Worm (Caenorhabditis elegans) whole organism, young adult: ENCODE measurements around the gene micu-1.

Experiments used
- B0035.1 ChIP-seq: sonication (generic microtip); optimal IDR thresholded peaks from 2 replicates; lab custom pipeline; 2016; ENCODE audit warnings: missing genetic modification characterization, mild to moderate bottlenecking, missing compliant biosample characterization, missing genotype, missing genetic modification reagents
- F22D6.2 ChIP-seq: sonication (generic microtip); optimal IDR thresholded peaks from 2 replicates; lab custom pipeline; 2016; ENCODE audit warnings: mild to moderate bottlenecking, missing genetic modification characterization, missing compliant biosample characterization
- F39B2.1 ChIP-seq: fragments of 200-800 bp; sonication (Bioruptor generic); IDR thresholded peaks from 2 replicates; pipeline ENCODE4 v1.3.6; 2022; ENCODE audit warnings: missing genetic modification reagents, missing genetic modification characterization, missing compliant biosample characterization
- F49E8.2 ChIP-seq: sonication (generic microtip); optimal IDR thresholded peaks from 3 replicates; lab custom pipeline; 2017; ENCODE audit warnings: missing genetic modification characterization, mild to moderate bottlenecking, missing compliant biosample characterization, antibody characterized with exemption, moderate library complexity; ENCODE audit not compliant: insufficient read depth
- F52B5.7 ChIP-seq: sonication (generic microtip); optimal IDR thresholded peaks from 2 replicates; lab custom pipeline; 2016; ENCODE audit warnings: mild to moderate bottlenecking, missing genetic modification characterization, missing compliant biosample characterization
- Y53F4B.3 ChIP-seq: fragments of 200-800 bp; sonication (Bioruptor generic); IDR thresholded peaks from 2 replicates; pipeline ENCODE4 v1.3.6; 2022; ENCODE audit warnings: missing genetic modification reagents, missing genetic modification characterization, missing compliant biosample characterization
- Y53G8AR.9 ChIP-seq: fragments of 200-800 bp; sonication (Bioruptor generic); conservative IDR thresholded peaks from 2 replicates; pipeline ENCODE4 v1.3.6; 2022; ENCODE audit warnings: missing genetic modification reagents, missing genetic modification characterization, missing compliant biosample characterization
- Y56A3A.18 ChIP-seq: fragments of 200-800 bp; sonication (Bioruptor generic); IDR thresholded peaks from 2 replicates; pipeline ENCODE4 v1.3.6; 2022; ENCODE audit warnings: missing genetic modification reagents, missing genetic modification characterization, missing compliant biosample characterization
- aptf-3 ChIP-seq: fragments of 200-800 bp; sonication (Bioruptor generic); IDR thresholded peaks from 2 replicates; pipeline ENCODE4 v1.3.6; 2022; ENCODE audit warnings: missing genetic modification characterization, missing compliant biosample characterization
- attf-6 ChIP-seq: fragments of 200-800 bp; sonication (Bioruptor generic); IDR thresholded peaks from 2 replicates; pipeline ENCODE4 v1.3.6; 2022; ENCODE audit warnings: missing genetic modification reagents, missing genetic modification characterization, missing compliant biosample characterization
- cebp-1 ChIP-seq, 2 experiments: fragments of 200-800 bp in 1 of 2; sonication (Bioruptor generic) in 1 of 2; sonication (generic microtip) in 1 of 2; IDR thresholded peaks in 1 of 2; optimal IDR thresholded peaks in 1 of 2; 2 replicates each; pipeline versions ENCODE4 v1.3.6 to Lab custom; 2017 to 2022; ENCODE audit warnings: missing compliant biosample characterization in 2 of 2, missing genetic modification characterization in 2 of 2, mild to moderate bottlenecking in 1 of 2, missing genetic modification reagents in 1 of 2, moderate library complexity in 1 of 2
- cebp-2 ChIP-seq: fragments of 200-800 bp; sonication (Bioruptor generic); IDR thresholded peaks from 2 replicates; pipeline ENCODE4 v1.3.6; 2022; ENCODE audit warnings: missing genetic modification characterization, missing compliant biosample characterization
- ceh-58 ChIP-seq: fragments of 200-800 bp; sonication (Bioruptor generic); IDR thresholded peaks from 2 replicates; pipeline ENCODE4 v1.3.6; 2022; ENCODE audit warnings: missing genetic modification characterization, missing compliant biosample characterization
- dox-1 ChIP-seq: fragments of 200-800 bp; sonication (Bioruptor generic); IDR thresholded peaks from 2 replicates; pipeline ENCODE4 v1.3.6; 2022; ENCODE audit warnings: missing genetic modification reagents, missing genetic modification characterization, missing compliant biosample characterization
- ekl-4 ChIP-seq: fragments of 200-800 bp; sonication (Bioruptor generic); IDR thresholded peaks from 2 replicates; pipeline ENCODE4 v1.3.6; 2022; ENCODE audit warnings: missing genetic modification reagents, missing genetic modification characterization, missing compliant biosample characterization
- ets-4 ChIP-seq: fragments of 200-800 bp; sonication (Bioruptor generic); optimal IDR thresholded peaks from 2 replicates; lab custom pipeline; 2018; ENCODE audit warnings: mild to moderate bottlenecking, missing genetic modification characterization, missing compliant biosample characterization
- fkh-3 ChIP-seq: sonication (generic microtip); optimal IDR thresholded peaks from 2 replicates; lab custom pipeline; 2016; ENCODE audit warnings: mild to moderate bottlenecking, missing genetic modification characterization, missing compliant biosample characterization
- gei-17 ChIP-seq: fragments of 200-800 bp; sonication (Bioruptor generic); optimal IDR thresholded peaks from 2 replicates; lab custom pipeline; 2018; ENCODE audit warnings: mild to moderate bottlenecking, missing genetic modification characterization, missing compliant biosample characterization
- madf-3 ChIP-seq: fragments of 200-800 bp; sonication (Bioruptor generic); IDR thresholded peaks from 2 replicates; pipeline ENCODE4 v1.3.6; 2022; ENCODE audit warnings: missing genetic modification reagents, missing genetic modification characterization, missing compliant biosample characterization
- madf-6 ChIP-seq: fragments of 200-800 bp; sonication (Bioruptor generic); IDR thresholded peaks from 2 replicates; pipeline ENCODE4 v1.3.6; 2022; ENCODE audit warnings: missing genetic modification reagents, missing genetic modification characterization, missing compliant biosample characterization
- mcd-1 ChIP-seq: fragments of 200-800 bp; sonication (Bioruptor generic); IDR thresholded peaks from 2 replicates; pipeline ENCODE4 v1.3.6; 2022; ENCODE audit warnings: missing genetic modification reagents, missing genetic modification characterization, missing compliant biosample characterization
- nfya-2 ChIP-seq: fragments of 200-800 bp; sonication (Bioruptor generic); IDR thresholded peaks from 2 replicates; pipeline ENCODE4 v1.3.6; 2022; ENCODE audit warnings: missing genetic modification reagents, missing genetic modification characterization, missing compliant biosample characterization
- nfyb-1 ChIP-seq: fragments of 200-800 bp; sonication (Bioruptor generic); IDR thresholded peaks from 2 replicates; pipeline ENCODE4 v1.3.6; 2022; ENCODE audit warnings: missing genetic modification reagents, missing genetic modification characterization, missing compliant biosample characterization
- nhr-27 ChIP-seq: fragments of 200-800 bp; sonication (Bioruptor generic); optimal IDR thresholded peaks from 2 replicates; lab custom pipeline; 2018; ENCODE audit warnings: mild to moderate bottlenecking, missing genetic modification characterization, moderate library complexity, missing compliant biosample characterization
- nhr-80 ChIP-seq: sonication (generic microtip); optimal IDR thresholded peaks from 2 replicates; lab custom pipeline; 2016; ENCODE audit warnings: missing genetic modification characterization, missing compliant biosample characterization
- rec-8 ChIP-seq, 2 experiments: sonication (generic microtip); optimal IDR thresholded peaks; 2 replicates each; lab custom pipeline; 2016; ENCODE audit warnings: mild to moderate bottlenecking in 2 of 2, missing genetic modification characterization in 2 of 2, missing genetic modification reagents in 2 of 2, missing genotype in 2 of 2, missing biosample characterization in 1 of 2, missing compliant biosample characterization in 1 of 2, moderate library complexity in 1 of 2
- repo-1 ChIP-seq: sonication (generic microtip); optimal IDR thresholded peaks from 2 replicates; lab custom pipeline; 2017; ENCODE audit warnings: mild to moderate bottlenecking, missing genetic modification characterization, missing compliant biosample characterization
- snpc-4 ChIP-seq, 5 experiments: fragments of 150-350 bp in 1 of 5; sonication (generic microtip) in 4 of 5; optimal IDR thresholded peaks; 2 replicates each; lab custom pipeline; 2014 to 2018; ENCODE audit warnings: missing genetic modification characterization in 5 of 5, missing biosample characterization in 3 of 5, antibody characterized with exemption in 2 of 5, mild to moderate bottlenecking in 2 of 5, missing compliant biosample characterization in 2 of 5, missing genotype in 2 of 5, moderate library complexity in 2 of 5, missing genetic modification reagents in 1 of 5
- tbp1 ChIP-seq: fragments of 200-800 bp; sonication (Bioruptor generic); optimal IDR thresholded peaks from 2 replicates; lab custom pipeline; 2018; ENCODE audit warnings: mild to moderate bottlenecking, missing genetic modification characterization, missing compliant biosample characterization
- unc-62 ChIP-seq: fragments of 150-350 bp; optimal IDR thresholded peaks from 2 replicates; lab custom pipeline; 2014; ENCODE audit warnings: missing biosample characterization, missing genetic modification reagents, missing genetic modification characterization
- zfh-2 ChIP-seq: fragments of 200-800 bp; sonication (Bioruptor generic); conservative IDR thresholded peaks from 2 replicates; pipeline ENCODE4 v1.3.6; 2022; ENCODE audit warnings: missing genetic modification reagents, missing genetic modification characterization, missing compliant biosample characterization
- zim-3 ChIP-seq: sonication (generic microtip); optimal IDR thresholded peaks from 2 replicates; lab custom pipeline; 2017; ENCODE audit warnings: mild to moderate bottlenecking, missing genetic modification characterization, moderate library complexity, missing compliant biosample characterization
- ztf-18 ChIP-seq: sonication (generic microtip); optimal IDR thresholded peaks from 2 replicates; lab custom pipeline; 2016; ENCODE audit warnings: missing genotype, mild to moderate bottlenecking, missing genetic modification characterization, missing compliant biosample characterization
- ztf-22 ChIP-seq: fragments of 200-800 bp; sonication (Bioruptor generic); optimal IDR thresholded peaks from 2 replicates; lab custom pipeline; 2018; ENCODE audit warnings: mild to moderate bottlenecking, missing genetic modification characterization, moderate library complexity, missing compliant biosample characterization
- ztf-25 ChIP-seq: fragments of 200-800 bp; sonication (Bioruptor generic); IDR thresholded peaks from 2 replicates; pipeline ENCODE4 v1.3.6; 2022; ENCODE audit warnings: missing genetic modification reagents, missing genetic modification characterization, missing compliant biosample characterization
- ztf-6 ChIP-seq: fragments of 200-800 bp; sonication (Bioruptor generic); IDR thresholded peaks from 2 replicates; pipeline ENCODE4 v1.3.6; 2022; ENCODE audit warnings: missing genetic modification reagents, missing genetic modification characterization, missing compliant biosample characterization

Gene micu-1

ce11 chrIV:13299648-13300047 lies 1.9 kb downstream of the micu-1 start:
- TF ChIP-seq dox-1 (GFP tag; lab: Robert Waterston, UW) (no peak), aptf-3 (GFP tag; lab: Robert Waterston, UW) (no peak), ets-4 (no peak), Y53F4B.3 (GFP tag; lab: Robert Waterston, UW) (no peak), unc-62 (GFP tag; lab: Kevin White, UChicago) (no peak)

- TF ChIP-seq mcd-1 (peak; percentile 62), zfh-2 (peak; percentile 66; the same call in 1 of the 2 replicates), madf-6 (GFP tag; lab: Robert Waterston, UW) (peak; percentile 47), ekl-4 (no peak), F52B5.7 (tag; lab: Kevin White, UChicago) (peak; percentile 2), F49E8.2 (tag; lab: Kevin White, UChicago) (peak; percentile 34), ceh-58 (GFP tag; lab: Robert Waterston, UW) (no peak), nfyb-1 (GFP tag; lab: Robert Waterston, UW) (0 out of 2 replicates have a peak, but pooled peaks have one; percentile 31), B0035.1 (tag; lab: Kevin White, UChicago) (no peak), fkh-3 (peak; percentile 35), ztf-6 (GFP tag; lab: Robert Waterston, UW) (no peak), zim-3 (tag; lab: Kevin White, UChicago) (peak; percentile 51), snpc-4 (GFP tag; optimal IDR thresholded peaks at IDR 0.05; lab: Kevin White, UChicago) (no peak), snpc-4 (tag; optimal IDR thresholded peaks at IDR 0.05; lab: Kevin White, UChicago) (peak in 1 of 4 experiments; percentile 45), ztf-25 (GFP tag; lab: Robert Waterston, UW) (0 out of 2 replicates have a peak, but pooled peaks have one; percentile 53), repo-1 (peak; percentile 62), attf-6 (0 out of 2 replicates have a peak, but pooled peaks have one; percentile 38), rec-8 (tag; optimal IDR thresholded peaks at IDR 0.05; lab: Kevin White, UChicago) (peak in 1 of 2 experiments; percentile 42), F22D6.2 (tag; lab: Kevin White, UChicago) (no peak), Y53G8AR.9 (GFP tag; lab: Robert Waterston, UW) (0 out of 2 replicates have a peak, but pooled peaks have one; percentile 26), madf-3 (GFP tag; lab: Robert Waterston, UW) (0 out of 2 replicates have a peak, but pooled peaks have one; percentile 72), gei-17 (GFP tag; lab: Kevin White, UChicago) (no peak), aptf-3 (GFP tag; lab: Robert Waterston, UW) (0 out of 2 replicates have a peak, but pooled peaks have one; percentile 16), ztf-22 (GFP tag; lab: Kevin White, UChicago) (no peak), cebp-2 (GFP tag; lab: Robert Waterston, UW) (no peak), nfya-2 (GFP tag; lab: Robert Waterston, UW) (0 out of 2 replicates have a peak, but pooled peaks have one; percentile 60)
- TF ChIP-seq, all 124 proteins: peak for 17
Observed at ce11 chrIV:13300109-13300508, 2.4 kb downstream of the micu-1 start, which contains the start of gene kdp-1. TSS of gene kdp-1 (plus strand) at chrIV:13300188.

ce11 chrIV:13300591-13300990 lies 2.9 kb downstream of the micu-1 start, which contains the start of gene csn-6:
TSS of gene csn-6 (plus strand) at chrIV:13300824.
- TF ChIP-seq cebp-1 (GFP tag; IDR thresholded peaks at IDR 0.05; lab: Robert Waterston, UW) (no peak), cebp-1 (tag; optimal IDR thresholded peaks at IDR 0.05; lab: Kevin White, UChicago) (peak; percentile 44), nhr-80 (tag; lab: Kevin White, UChicago) (no peak), F39B2.1 (no peak), snpc-4 (GFP tag; optimal IDR thresholded peaks at IDR 0.05; lab: Kevin White, UChicago) (no peak), snpc-4 (tag; optimal IDR thresholded peaks at IDR 0.05; lab: Kevin White, UChicago) (peak in 1 of 4 experiments; percentile 1), tbp1 (peak; percentile 13), nhr-27 (tag; lab: Kevin White, UChicago) (peak; percentile 9), ztf-18 (tag; lab: Kevin White, UChicago) (no peak), Y56A3A.18 (GFP tag; lab: Robert Waterston, UW) (no peak), attf-6 (peak; percentile 29; the same call in 1 of the 2 replicates), cebp-2 (GFP tag; lab: Robert Waterston, UW) (0 out of 2 replicates have a peak, but pooled peaks have one; percentile 32)
